Worm (Caenorhabditis elegans) whole organism, L1 larva: Measurements from ENCODE around the gene rab-28.

ENCODE experiments used
- C16A3.4 ChIP-seq: fragments of 150-350 bp; optimal IDR thresholded peaks from 2 replicates; lab custom pipeline; 2014; ENCODE audit warnings: missing biosample characterization, missing genetic modification characterization
- C34B4.2 ChIP-seq: sonication (generic microtip); optimal IDR thresholded peaks from 2 replicates; lab custom pipeline; 2017; ENCODE audit warnings: mild to moderate bottlenecking, missing genetic modification characterization, missing compliant biosample characterization
- ceh-63 ChIP-seq: fragments of 200-800 bp; sonication (Bioruptor generic); optimal IDR thresholded peaks from 2 replicates; lab custom pipeline; 2018; ENCODE audit warnings: mild to moderate bottlenecking, missing genetic modification characterization, missing compliant biosample characterization
- ceh-82 ChIP-seq, 3 experiments: fragments of 150-350 bp in 1 of 3; sonication (generic microtip) in 2 of 3; optimal IDR thresholded peaks; 2 replicates each; lab custom pipeline; 2014 to 2017; ENCODE audit warnings: missing biosample characterization in 3 of 3, missing genetic modification characterization in 3 of 3
- dpl-1 ChIP-seq, 3 experiments: fragments of 150-350 bp in 2 of 3; sonication (generic microtip) in 1 of 3; optimal IDR thresholded peaks; 2 replicates each; lab custom pipeline; 2014 to 2017; ENCODE audit warnings: missing biosample characterization in 3 of 3, missing genetic modification characterization in 3 of 3, missing genetic modification reagents in 3 of 3
- dsc-1 ChIP-seq: sonication (generic microtip); optimal IDR thresholded peaks from 2 replicates; lab custom pipeline; 2016; ENCODE audit warnings: mild to moderate bottlenecking, missing genetic modification characterization, missing compliant biosample characterization
- efl-1 ChIP-seq, 4 experiments: fragments of 150-350 bp; optimal IDR thresholded peaks in 3 of 4; peaks in 1 of 4; 1 replicate in 1 of 4; 2 replicates in 3 of 4; lab custom pipeline; 2014; ENCODE audit warnings: missing biosample characterization in 2 of 4, missing genetic modification characterization in 2 of 4, missing genetic modification reagents in 2 of 4
- egl-13 ChIP-seq: sonication (generic microtip); optimal IDR thresholded peaks from 2 replicates; lab custom pipeline; 2016; ENCODE audit warnings: missing genotype, missing genetic modification reagents, missing genetic modification characterization, missing compliant biosample characterization
- egl-27 ChIP-seq, 2 experiments: fragments of 150-350 bp in 1 of 2; sonication (generic microtip); optimal IDR thresholded peaks; 3 replicates each; lab custom pipeline; 2017 to 2018; ENCODE audit warnings: missing biosample characterization in 2 of 2, missing genetic modification characterization in 2 of 2, missing genetic modification reagents in 2 of 2
- fkh-10 ChIP-seq: sonication (generic microtip); optimal IDR thresholded peaks from 2 replicates; lab custom pipeline; 2017; ENCODE audit warnings: missing biosample characterization, missing genetic modification reagents, missing genetic modification characterization
- fkh-8 ChIP-seq: sonication (generic microtip); optimal IDR thresholded peaks from 2 replicates; lab custom pipeline; 2016; ENCODE audit warnings: mild to moderate bottlenecking, missing genetic modification characterization, missing compliant biosample characterization
- hlh-4 ChIP-seq: sonication (generic microtip); optimal IDR thresholded peaks from 2 replicates; lab custom pipeline; 2016; ENCODE audit warnings: mild to moderate bottlenecking, missing genetic modification characterization, missing compliant biosample characterization
- hpl-2 ChIP-seq: fragments of 150-350 bp; optimal IDR thresholded peaks from 2 replicates; lab custom pipeline; 2014; ENCODE audit warnings: missing biosample characterization, missing genetic modification reagents, missing genetic modification characterization
- irx-1 ChIP-seq: sonication (generic microtip); optimal IDR thresholded peaks from 2 replicates; lab custom pipeline; 2016; ENCODE audit warnings: missing genetic modification characterization, missing compliant biosample characterization
- isw-1 ChIP-seq: fragments of 200-800 bp; sonication (Bioruptor generic); IDR thresholded peaks from 2 replicates; pipeline ENCODE4 v1.3.6; 2022; ENCODE audit warnings: missing genetic modification characterization, missing compliant biosample characterization
- lin-14 ChIP-seq: fragments of 200-800 bp; sonication (Bioruptor generic); optimal IDR thresholded peaks from 2 replicates; lab custom pipeline; 2018; ENCODE audit warnings: mild to moderate bottlenecking, missing genetic modification characterization, moderate library complexity, missing compliant biosample characterization
- lin-35 ChIP-seq, 2 experiments: fragments of 150-350 bp; optimal IDR thresholded peaks; 2 replicates each; lab custom pipeline; 2014; ENCODE audit warnings: missing biosample characterization in 2 of 2, missing genetic modification characterization in 2 of 2, missing genetic modification reagents in 2 of 2
- lir-3 ChIP-seq: sonication (generic microtip); optimal IDR thresholded peaks from 2 replicates; lab custom pipeline; 2016; ENCODE audit warnings: mild to moderate bottlenecking, missing genetic modification characterization, moderate library complexity, missing compliant biosample characterization; ENCODE audit not compliant: poor library complexity
- lsy-2 ChIP-seq, 2 experiments: fragments of 150-350 bp; optimal IDR thresholded peaks; 2 replicates each; lab custom pipeline; 2014; ENCODE audit warnings: missing biosample characterization in 2 of 2, missing genetic modification characterization in 2 of 2
- mab-9 ChIP-seq: fragments of 200-800 bp; sonication (Bioruptor generic); IDR thresholded peaks from 2 replicates; pipeline ENCODE4 v1.3.6; 2022; ENCODE audit warnings: missing genetic modification reagents, missing genetic modification characterization, missing compliant biosample characterization
- mdl-1 ChIP-seq, 2 experiments: fragments of 150-350 bp; optimal IDR thresholded peaks; 2 replicates each; lab custom pipeline; 2014 to 2017; ENCODE audit warnings: missing biosample characterization in 2 of 2, missing genetic modification characterization in 2 of 2, inconsistent platforms in 1 of 2
- mep-1 ChIP-seq: fragments of 150-350 bp; optimal IDR thresholded peaks from 2 replicates; lab custom pipeline; 2014; ENCODE audit warnings: missing biosample characterization, missing genetic modification characterization
- nhr-237 ChIP-seq: fragments of 150-350 bp; optimal IDR thresholded peaks from 2 replicates; lab custom pipeline; 2014; ENCODE audit warnings: missing biosample characterization, missing genetic modification characterization
- nhr-28 ChIP-seq: fragments of 150-350 bp; optimal IDR thresholded peaks from 2 replicates; lab custom pipeline; 2014; ENCODE audit warnings: missing biosample characterization, missing genetic modification characterization
- nhr-47 ChIP-seq: sonication (generic microtip); optimal IDR thresholded peaks from 2 replicates; lab custom pipeline; 2016; ENCODE audit warnings: mild to moderate bottlenecking, missing genetic modification characterization, moderate library complexity, missing compliant biosample characterization
- nhr-71 ChIP-seq: sonication (generic microtip); optimal IDR thresholded peaks from 2 replicates; lab custom pipeline; 2016; ENCODE audit warnings: mild to moderate bottlenecking, missing genetic modification characterization, moderate library complexity, missing compliant biosample characterization
- nhr-85 ChIP-seq: sonication (generic microtip); peaks from one replicate; lab custom pipeline; 2016; ENCODE audit warnings: missing genetic modification characterization, inconsistent platforms, missing compliant biosample characterization
- pax-3 ChIP-seq: fragments of 200-800 bp; sonication (Bioruptor generic); optimal IDR thresholded peaks from 2 replicates; lab custom pipeline; 2018; ENCODE audit warnings: mild to moderate bottlenecking, missing genetic modification characterization, moderate library complexity, missing compliant biosample characterization
- rnt-1 ChIP-seq: sonication (generic microtip); optimal IDR thresholded peaks from 2 replicates; lab custom pipeline; 2016; ENCODE audit warnings: mild to moderate bottlenecking, missing genetic modification characterization, moderate library complexity, missing compliant biosample characterization
- skn-1 ChIP-seq: fragments of 150-350 bp; optimal IDR thresholded peaks from 2 replicates; lab custom pipeline; 2014; ENCODE audit warnings: missing biosample characterization, missing genetic modification characterization
- snpc-4 ChIP-seq: fragments of 150-350 bp; optimal IDR thresholded peaks from 2 replicates; lab custom pipeline; 2014; ENCODE audit warnings: missing biosample characterization, missing genetic modification characterization
- snu-23 ChIP-seq: sonication (generic microtip); optimal IDR thresholded peaks from 2 replicates; lab custom pipeline; 2016; ENCODE audit warnings: missing genetic modification characterization, missing compliant biosample characterization
- swsn-7 ChIP-seq: sonication (generic microtip); optimal IDR thresholded peaks from 2 replicates; lab custom pipeline; 2016; ENCODE audit warnings: missing genetic modification characterization, missing compliant biosample characterization
- tbx-2 ChIP-seq: sonication (generic microtip); optimal IDR thresholded peaks from 2 replicates; lab custom pipeline; 2016; ENCODE audit warnings: missing genetic modification characterization, missing compliant biosample characterization
- unc-86 ChIP-seq: sonication (generic microtip); optimal IDR thresholded peaks from 2 replicates; lab custom pipeline; 2016; ENCODE audit warnings: missing genetic modification characterization, missing compliant biosample characterization
- vab-15 ChIP-seq: sonication (generic microtip); optimal IDR thresholded peaks from 2 replicates; lab custom pipeline; 2017; ENCODE audit warnings: missing genotype, mild to moderate bottlenecking, missing genetic modification characterization, missing compliant biosample characterization
- xbp-1 ChIP-seq: sonication (generic microtip); optimal IDR thresholded peaks from 2 replicates; lab custom pipeline; 2016; ENCODE audit warnings: missing genetic modification characterization, missing compliant biosample characterization
- ztf-4 ChIP-seq: fragments of 150-350 bp; optimal IDR thresholded peaks from 2 replicates; lab custom pipeline; 2014; ENCODE audit warnings: missing biosample characterization, missing genetic modification characterization

Gene rab-28

DNA sequence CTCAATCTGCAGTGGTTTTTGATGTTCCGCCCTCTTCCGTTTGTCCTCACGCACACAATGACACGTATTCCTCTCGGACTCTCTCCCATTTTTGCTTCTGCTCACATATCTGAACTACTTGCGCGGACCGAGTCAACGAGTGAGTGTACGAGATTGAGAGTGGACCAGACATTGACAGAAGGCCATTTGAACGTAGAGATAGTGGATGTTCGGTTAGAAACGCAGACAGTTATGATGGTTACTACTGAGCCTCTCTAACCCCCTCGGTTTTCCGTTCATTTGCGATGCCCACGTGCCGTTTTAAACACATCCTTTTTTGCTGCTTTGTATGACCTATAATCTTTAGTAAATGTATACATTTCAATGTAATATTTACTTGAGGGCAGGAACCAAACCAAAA, 27.4 kb downstream of the rab-28 start:
- TF ChIP-seq efl-1 (optimal IDR thresholded peaks at IDR 0.05; lab: Kevin White, UChicago) (peak; percentile 55 to 62), efl-1 (GFP tag; optimal IDR thresholded peaks at IDR 0.05 in 1 of 2; lab: Kevin White, UChicago) (peak in 1 of 2 experiments; percentile 42), C34B4.2 (tag; lab: Kevin White, UChicago) (no peak), snpc-4 (tag; lab: Kevin White, UChicago) (no peak), mdl-1 (tag; optimal IDR thresholded peaks at IDR 0.05; lab: Kevin White, UChicago) (peak in 1 of 2 experiments; percentile 59), fkh-8 (tag; lab: Kevin White, UChicago) (peak; percentile 50), mab-9 (peak; percentile 40; the same call in 1 of the 2 replicates), unc-86 (tag; lab: Kevin White, UChicago) (peak; percentile 54), nhr-71 (tag; lab: Kevin White, UChicago) (peak; percentile 59), nhr-85 (peak; percentile 62), mep-1 (tag; lab: Kevin White, UChicago) (peak; percentile 60), ceh-82 (tag; optimal IDR thresholded peaks at IDR 0.05; lab: Kevin White, UChicago) (peak in 1 of 3 experiments; percentile 15), lsy-2 (tag; optimal IDR thresholded peaks at IDR 0.05; lab: Kevin White, UChicago) (peak; percentile 10 to 35), lin-14 (GFP tag; lab: Kevin White, UChicago) (peak; percentile 92), dpl-1 (GFP tag; optimal IDR thresholded peaks at IDR 0.05; lab: Kevin White, UChicago) (peak; percentile 5 to 22 (median 17)), ceh-63 (GFP tag; lab: Kevin White, UChicago) (no peak), fkh-10 (peak; percentile 38), xbp-1 (tag; lab: Kevin White, UChicago) (peak; percentile 33), irx-1 (tag; lab: Kevin White, UChicago) (peak; percentile 24), snu-23 (GFP tag; lab: Kevin White, UChicago) (peak; percentile 58), ztf-4 (tag; lab: Kevin White, UChicago) (no peak), egl-27 (tag; optimal IDR thresholded peaks at IDR 0.05; lab: Kevin White, UChicago) (peak in 1 of 2 experiments; percentile 9), hpl-2 (GFP tag; lab: Kevin White, UChicago) (no peak), skn-1 (peak; percentile 26), C16A3.4 (tag; lab: Kevin White, UChicago) (no peak), lir-3 (tag; lab: Kevin White, UChicago) (peak; percentile 0), tbx-2 (peak; percentile 56), hlh-4 (tag; lab: Kevin White, UChicago) (no peak), nhr-47 (tag; lab: Kevin White, UChicago) (peak; percentile 46), rnt-1 (tag; lab: Kevin White, UChicago) (peak; percentile 36), swsn-7 (tag; lab: Kevin White, UChicago) (peak; percentile 55), egl-13 (tag; lab: Kevin White, UChicago) (peak; percentile 19), isw-1 (GFP tag; lab: Robert Waterston, UW) (0 out of 2 replicates have a peak, but pooled peaks have one; percentile 12), lin-35 (GFP tag; optimal IDR thresholded peaks at IDR 0.05; lab: Kevin White, UChicago) (peak in 1 of 2 experiments; percentile 51)
- TF ChIP-seq, all 84 proteins: peak for 26

DNA sequence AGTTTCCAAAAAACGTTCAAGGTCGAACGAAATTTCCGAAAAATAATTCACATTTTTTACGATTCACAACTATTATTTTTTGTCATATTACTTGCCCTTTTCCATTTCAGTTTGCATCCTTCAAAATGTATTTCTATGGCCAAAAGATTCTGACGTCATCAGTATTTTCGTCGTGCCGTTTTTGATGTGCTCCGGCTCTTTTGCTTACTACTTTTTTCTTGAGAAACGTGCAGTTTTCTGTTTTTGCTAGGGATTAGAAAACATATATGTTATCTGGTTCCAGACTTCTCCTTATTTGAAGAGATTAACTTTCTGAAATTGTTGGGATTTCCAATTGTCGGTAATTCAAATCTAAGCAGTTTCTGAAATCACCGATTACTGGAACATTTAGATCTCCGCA, 28.0 kb downstream of the rab-28 start:
- TF ChIP-seq egl-13 (tag; lab: Kevin White, UChicago) (peak; percentile 27), vab-15 (tag; lab: Kevin White, UChicago) (no peak), dsc-1 (peak; percentile 32), lin-14 (GFP tag; lab: Kevin White, UChicago) (peak; percentile 33), pax-3 (tag; lab: Kevin White, UChicago) (peak; percentile 31), nhr-237 (no peak)

DNA sequence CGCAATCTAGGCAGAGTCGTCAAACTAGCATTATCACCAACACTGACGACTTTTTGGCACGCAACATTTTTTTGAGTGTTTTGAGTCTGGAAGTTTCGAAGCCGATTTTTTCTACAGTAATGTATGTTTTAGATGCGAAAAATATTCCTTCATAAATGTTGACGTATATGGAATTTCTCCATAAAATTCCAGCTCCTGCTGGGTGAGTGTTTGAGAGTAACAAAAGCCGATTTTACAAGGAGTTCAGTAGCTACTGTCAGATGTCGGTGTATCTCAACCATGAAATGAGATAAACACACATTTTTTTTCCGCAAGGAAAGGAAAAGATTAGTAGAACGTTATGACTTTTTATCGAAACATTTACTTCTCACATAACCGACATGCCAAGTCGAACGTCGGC, 29.0 kb downstream of the rab-28 start:
- TF ChIP-seq nhr-28 (tag; lab: Kevin White, UChicago): no peak
- no peak for TF ChIP-seq vab-15 (tag; lab: Kevin White, UChicago)
- no peak for TF ChIP-seq tbx-2
- TF ChIP-seq, all 84 proteins: peak for 0
